Worm (Caenorhabditis elegans): ENCODE data around the gene T10H9.8.

ce11 chrV:6652051-6652450 is at the start of gene T10H9.8:
- TF ChIP-seq ceh-13 (GFP tag; optimal IDR thresholded peaks at IDR 0.05) (no peak), ama-1 (optimal IDR thresholded peaks at IDR 0.05) (no peak), hmg-4 (GFP tag; optimal IDR thresholded peaks at IDR 0.05) (no peak), tbx-37 (GFP tag; conservative IDR thresholded peaks at IDR 0.05) (no peak), scrt-1 (GFP tag; IDR thresholded peaks at IDR 0.05) (no peak), hnd-1 (tag; optimal IDR thresholded peaks at IDR 0.05) (no peak), sea-1 (GFP tag; conservative IDR thresholded peaks at IDR 0.05) (no peak), ceh-36 (tag; optimal IDR thresholded peaks at IDR 0.05) (no peak), hmbx-1 (tag; optimal IDR thresholded peaks at IDR 0.05) (no peak), B0310.2 (tag; optimal IDR thresholded peaks at IDR 0.05) (no peak)
